Worm (Caenorhabditis elegans): ENCODE measurements around the gene nhr-210.

- TF ChIP-seq ama-1 (optimal IDR thresholded peaks at IDR 0.05) (no peak), R02D3.7 (tag; optimal IDR thresholded peaks at IDR 0.05) (no peak), snpc-4 (tag; optimal IDR thresholded peaks at IDR 0.05) (no peak), elt-3 (tag; optimal IDR thresholded peaks at IDR 0.05) (no peak), lin-39 (tag; optimal IDR thresholded peaks at IDR 0.05) (no peak), aly-2 (tag; optimal IDR thresholded peaks at IDR 0.05) (no peak), unc-55 (GFP tag; optimal IDR thresholded peaks at IDR 0.05) (no peak), elt-1 (tag; optimal IDR thresholded peaks at IDR 0.05) (no peak), dmd-4 (tag; optimal IDR thresholded peaks at IDR 0.05) (no peak), ztf-4 (tag; optimal IDR thresholded peaks at IDR 0.05) (no peak), lin-13 (GFP tag; optimal IDR thresholded peaks at IDR 0.05) (no peak)
Observed at ce11 chrV:552406-552805, 33.1 kb upstream of the nhr-210 start.

Measured in whole organism, L2 larva.